Fruit fly (Drosophila melanogaster) whole organism, embryonic: ENCODE measurements around the gene Girdin.

ENCODE experiments used
- Abd-B ChIP-seq: fragments of 200-800 bp; sonication (Bioruptor generic); optimal IDR thresholded peaks from 2 replicates; lab custom pipeline; 2018; ENCODE audit warnings: missing biosample characterization, mild to moderate bottlenecking, missing genetic modification characterization, moderate library complexity
- Atf-2 ChIP-seq: fragments of 200-800 bp; sonication (Bioruptor generic); optimal IDR thresholded peaks from 2 replicates; lab custom pipeline; 2016; ENCODE audit warnings: missing biosample characterization, missing genetic modification characterization
- Blimp-1 ChIP-seq: fragments of 200-800 bp; sonication (Bioruptor generic); optimal IDR thresholded peaks from 3 replicates; lab custom pipeline; 2018; ENCODE audit warnings: missing biosample characterization, missing genetic modification characterization, mild to moderate bottlenecking, moderate library complexity, missing genetic modification reagents
- CG14014 ChIP-seq: fragments of 200-800 bp; sonication (Bioruptor generic); IDR thresholded peaks from 2 replicates; pipeline ENCODE4 v1.3.6; 2022; ENCODE audit warnings: missing biosample characterization, missing genetic modification characterization
- CG14860 ChIP-seq: fragments of 200-800 bp; sonication (Bioruptor generic); IDR thresholded peaks from 3 replicates; pipeline ENCODE4 v1.3.6; 2022; ENCODE audit warnings: missing biosample characterization, missing genetic modification characterization; ENCODE audit not compliant: partially characterized antibody
- CG15696 ChIP-seq: fragments of 200-800 bp; sonication (Bioruptor generic); optimal IDR thresholded peaks from 2 replicates; lab custom pipeline; 2019; ENCODE audit warnings: missing biosample characterization, mild to moderate bottlenecking, missing genetic modification characterization, moderate library complexity
- CG1603 ChIP-seq: fragments of 200-800 bp; sonication (Bioruptor generic); optimal IDR thresholded peaks from 2 replicates; lab custom pipeline; 2019; ENCODE audit warnings: missing biosample characterization, mild to moderate bottlenecking, missing genetic modification characterization, moderate library complexity
- CG1647 ChIP-seq: fragments of 200-800 bp; sonication (Bioruptor generic); optimal IDR thresholded peaks from 3 replicates; lab custom pipeline; 2016; ENCODE audit warnings: missing biosample characterization, missing genetic modification characterization
- CG18262 ChIP-seq: fragments of 200-800 bp; optimal IDR thresholded peaks from 3 replicates; lab custom pipeline; 2019; ENCODE audit warnings: missing biosample characterization, mild to moderate bottlenecking, missing genetic modification characterization, moderate library complexity
- CG2129 ChIP-seq: fragments of 200-800 bp; sonication (Bioruptor generic); IDR thresholded peaks from 2 replicates; pipeline ENCODE4 v1.3.6; 2022; ENCODE audit warnings: missing biosample characterization, missing genetic modification characterization; ENCODE audit not compliant: partially characterized antibody
- CG31365 ChIP-seq: fragments of 200-800 bp; sonication (Bioruptor generic); optimal IDR thresholded peaks from 2 replicates; lab custom pipeline; 2018; ENCODE audit warnings: missing biosample characterization, mild to moderate bottlenecking, missing genetic modification characterization
- CG42726 ChIP-seq: fragments of 200-800 bp; sonication (Bioruptor generic); IDR thresholded peaks from 2 replicates; pipeline ENCODE4 v1.3.6; 2022; ENCODE audit warnings: missing biosample characterization, missing genetic modification characterization; ENCODE audit not compliant: partially characterized antibody
- CG4424 ChIP-seq: fragments of 200-800 bp; sonication (Bioruptor generic); optimal IDR thresholded peaks from 3 replicates; lab custom pipeline; 2016; ENCODE audit warnings: missing biosample characterization, missing genetic modification characterization
- CG5180 ChIP-seq: fragments of 200-800 bp; sonication (Bioruptor generic); optimal IDR thresholded peaks from 3 replicates; lab custom pipeline; 2017; ENCODE audit warnings: missing biosample characterization, missing genetic modification characterization, mild to moderate bottlenecking, moderate library complexity, missing genetic modification reagents
- CG6791 ChIP-seq: fragments of 200-800 bp; sonication (Bioruptor generic); IDR thresholded peaks from 3 replicates; pipeline ENCODE4 v1.3.6; 2022; ENCODE audit warnings: missing biosample characterization, missing genetic modification characterization; ENCODE audit not compliant: partially characterized antibody
- CG7839 ChIP-seq: fragments of 200-800 bp; sonication (Bioruptor generic); optimal IDR thresholded peaks from 3 replicates; lab custom pipeline; 2018; ENCODE audit warnings: missing biosample characterization, mild to moderate bottlenecking, missing genetic modification characterization, moderate library complexity
- CG7963 ChIP-seq: fragments of 200-800 bp; sonication (Bioruptor generic); IDR thresholded peaks from 3 replicates; pipeline ENCODE4 v1.3.6; 2022; ENCODE audit warnings: missing biosample characterization, missing genetic modification characterization; ENCODE audit not compliant: partially characterized antibody
- CG8388 ChIP-seq: fragments of 200-800 bp; sonication (Bioruptor generic); optimal IDR thresholded peaks from 2 replicates; lab custom pipeline; 2019; ENCODE audit warnings: missing biosample characterization, mild to moderate bottlenecking, missing genetic modification characterization, moderate library complexity
- CG9437 ChIP-seq: fragments of 200-800 bp; sonication (Bioruptor generic); optimal IDR thresholded peaks from 2 replicates; lab custom pipeline; 2018; ENCODE audit warnings: missing biosample characterization, mild to moderate bottlenecking, missing genetic modification characterization
- CG9876 ChIP-seq: fragments of 200-800 bp; sonication (Bioruptor generic); optimal IDR thresholded peaks from 2 replicates; lab custom pipeline; 2016; ENCODE audit warnings: missing biosample characterization, missing genetic modification characterization
- D19A ChIP-seq: fragments of 200-800 bp; optimal IDR thresholded peaks from 3 replicates; lab custom pipeline; 2019; ENCODE audit warnings: missing biosample characterization, mild to moderate bottlenecking, missing genetic modification characterization, moderate library complexity
- D19B ChIP-seq: fragments of 200-800 bp; sonication (Bioruptor generic); optimal IDR thresholded peaks from 2 replicates; lab custom pipeline; 2017; ENCODE audit warnings: missing biosample characterization, mild to moderate bottlenecking, missing genetic modification characterization
- Ets97D ChIP-seq: fragments of 200-800 bp; sonication (Bioruptor generic); optimal IDR thresholded peaks from 3 replicates; lab custom pipeline; 2016; ENCODE audit warnings: missing biosample characterization, missing genetic modification characterization
- HHEX ChIP-seq: fragments of 200-800 bp; sonication (Bioruptor generic); optimal IDR thresholded peaks from 3 replicates; lab custom pipeline; 2017; ENCODE audit warnings: missing biosample characterization, mild to moderate bottlenecking, missing genetic modification characterization, missing genetic modification reagents
- HmgD ChIP-seq: fragments of 200-800 bp; sonication (Bioruptor generic); optimal IDR thresholded peaks from 3 replicates; lab custom pipeline; 2016; ENCODE audit warnings: missing biosample characterization, missing genetic modification characterization
- Hmr ChIP-seq: fragments of 200-800 bp; sonication (Bioruptor generic); optimal IDR thresholded peaks from 3 replicates; lab custom pipeline; 2017; ENCODE audit warnings: mild to moderate bottlenecking, missing biosample characterization, missing genetic modification reagents, missing genetic modification characterization
- Hr3 ChIP-seq: fragments of 200-800 bp; sonication (Bioruptor generic); optimal IDR thresholded peaks from 3 replicates; lab custom pipeline; 2016; ENCODE audit warnings: missing biosample characterization, missing genetic modification characterization
- MESR4 ChIP-seq: fragments of 200-800 bp; sonication (Bioruptor generic); optimal IDR thresholded peaks from 2 replicates; lab custom pipeline; 2018; ENCODE audit warnings: missing biosample characterization, mild to moderate bottlenecking, missing genetic modification characterization, moderate library complexity
- PHDP ChIP-seq: fragments of 200-800 bp; sonication (Bioruptor generic); optimal IDR thresholded peaks from 3 replicates; lab custom pipeline; 2018; ENCODE audit warnings: missing biosample characterization, mild to moderate bottlenecking, missing genetic modification characterization, moderate library complexity
- Sin3A ChIP-seq: fragments of >200 bp; optimal IDR thresholded peaks from 2 replicates; lab custom pipeline; 2018
- Sox100B ChIP-seq: fragments of 200-800 bp; sonication (Bioruptor generic); optimal IDR thresholded peaks from 3 replicates; lab custom pipeline; 2018; ENCODE audit warnings: missing biosample characterization, mild to moderate bottlenecking, missing genetic modification characterization
- Sox102F ChIP-seq: fragments of 200-800 bp; sonication (Bioruptor generic); optimal IDR thresholded peaks from 2 replicates; lab custom pipeline; 2018; ENCODE audit warnings: missing biosample characterization, mild to moderate bottlenecking, missing genetic modification characterization, moderate library complexity
- az2 ChIP-seq: fragments of 200-800 bp; sonication (Bioruptor generic); optimal IDR thresholded peaks from 3 replicates; lab custom pipeline; 2016; ENCODE audit warnings: missing biosample characterization, missing genetic modification characterization
- da ChIP-seq: fragments of 200-800 bp; sonication (Bioruptor generic); optimal IDR thresholded peaks from 2 replicates; lab custom pipeline; 2016; ENCODE audit warnings: missing biosample characterization, missing genetic modification characterization
- dan ChIP-seq: fragments of 200-800 bp; sonication (Bioruptor generic); IDR thresholded peaks from 2 replicates; pipeline ENCODE4 v1.3.6; 2022; ENCODE audit warnings: missing biosample characterization, missing genetic modification characterization
- ems ChIP-seq: fragments of 200-800 bp; sonication (Bioruptor generic); optimal IDR thresholded peaks from 3 replicates; lab custom pipeline; 2016; ENCODE audit warnings: missing biosample characterization, missing genetic modification characterization
- gem ChIP-seq: fragments of 200-800 bp; sonication (Bioruptor generic); optimal IDR thresholded peaks from 2 replicates; lab custom pipeline; 2019; ENCODE audit warnings: missing biosample characterization, mild to moderate bottlenecking, missing genetic modification characterization, moderate library complexity
- grau ChIP-seq: fragments of 200-800 bp; optimal IDR thresholded peaks from 3 replicates; lab custom pipeline; 2019; ENCODE audit warnings: missing biosample characterization, mild to moderate bottlenecking, missing genetic modification characterization, moderate library complexity
- gsb ChIP-seq: fragments of 200-800 bp; sonication (Bioruptor generic); IDR thresholded peaks from 2 replicates; pipeline ENCODE4 v1.3.6; 2022; ENCODE audit warnings: missing biosample characterization, missing genetic modification characterization
- ken ChIP-seq: fragments of 200-800 bp; sonication (Bioruptor generic); IDR thresholded peaks from 3 replicates; pipeline ENCODE4 v1.3.6; 2022; ENCODE audit warnings: missing biosample characterization, missing genetic modification characterization
- nerfin-2 ChIP-seq: fragments of 200-800 bp; sonication (Bioruptor generic); IDR thresholded peaks from 2 replicates; pipeline ENCODE4 v1.3.6; 2022; ENCODE audit warnings: missing biosample characterization, missing genetic modification characterization; ENCODE audit not compliant: partially characterized antibody
- onecut ChIP-seq: fragments of 200-800 bp; sonication (Bioruptor generic); IDR thresholded peaks from 2 replicates; pipeline ENCODE4 v1.3.6; 2022; ENCODE audit warnings: missing biosample characterization, missing genetic modification characterization
- phol ChIP-seq: fragments of 200-800 bp; sonication (Bioruptor generic); optimal IDR thresholded peaks from 3 replicates; lab custom pipeline; 2018; ENCODE audit warnings: missing biosample characterization, mild to moderate bottlenecking, missing genetic modification characterization, moderate library complexity
- ro ChIP-seq: fragments of 200-800 bp; sonication (Bioruptor generic); IDR thresholded peaks from 2 replicates; pipeline ENCODE4 v1.3.6; 2022; ENCODE audit warnings: missing biosample characterization, missing genetic modification characterization
- schlank ChIP-seq: fragments of 200-800 bp; sonication (Bioruptor generic); optimal IDR thresholded peaks from 2 replicates; lab custom pipeline; 2018; ENCODE audit warnings: missing biosample characterization, mild to moderate bottlenecking, missing genetic modification characterization
- slou ChIP-seq: fragments of 200-800 bp; sonication (Bioruptor generic); optimal IDR thresholded peaks from 3 replicates; lab custom pipeline; 2016; ENCODE audit warnings: missing biosample characterization, missing genetic modification characterization
- sna ChIP-seq: fragments of 200-800 bp; sonication (Bioruptor generic); IDR thresholded peaks from 2 replicates; pipeline ENCODE4 v1.3.6; 2022; ENCODE audit warnings: missing biosample characterization, missing genetic modification characterization; ENCODE audit not compliant: partially characterized antibody
- stc ChIP-seq: fragments of 200-800 bp; sonication (Bioruptor generic); IDR thresholded peaks from 2 replicates; pipeline ENCODE4 v1.3.6; 2022; ENCODE audit warnings: missing biosample characterization, missing genetic modification characterization
- trh ChIP-seq: fragments of 200-800 bp; sonication (Bioruptor generic); optimal IDR thresholded peaks from 2 replicates; lab custom pipeline; 2016; ENCODE audit warnings: missing biosample characterization, missing genetic modification characterization
- usp ChIP-seq: fragments of >200 bp; optimal IDR thresholded peaks from 2 replicates; lab custom pipeline; 2017; ENCODE audit warnings: missing biosample characterization, missing genetic modification characterization

The Girdin gene

DNA sequence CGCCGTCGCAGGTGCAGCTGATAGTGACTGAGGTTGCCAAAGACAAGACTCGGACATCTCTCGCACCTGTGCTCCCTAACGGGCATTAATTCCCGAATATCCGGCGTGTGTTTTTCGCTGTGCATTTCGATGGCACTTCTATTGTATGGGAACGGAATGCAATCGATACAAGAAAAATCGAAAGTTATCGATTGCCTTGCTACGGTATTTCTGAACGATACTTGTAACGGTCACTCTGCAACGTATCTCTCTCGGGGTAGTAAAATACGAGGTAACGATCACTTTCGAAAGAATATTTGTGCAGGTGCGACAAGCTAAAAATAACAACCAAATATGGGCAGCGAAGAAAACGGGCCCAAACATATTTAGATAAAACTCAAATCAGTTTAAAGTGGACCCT, 13.8 kb upstream of the Girdin start, which contains the start of gene CG32280 (continued):
- TF ChIP-seq schlank (no peak), PHDP (peak; percentile 4), CG4424 (peak; percentile 6), CG14014 (GFP tag; lab: Robert Waterston, UW) (peak; percentile 16; the same call in 1 of the 2 replicates), ems (GFP tag; lab: Kevin White, UChicago) (peak; percentile 22), CG31365 (tag; lab: Kevin White, UChicago) (no peak), HHEX (GFP tag; lab: Kevin White, UChicago) (peak; percentile 47), CG9437 (GFP tag; lab: Kevin White, UChicago) (no peak), da (GFP tag; lab: Kevin White, UChicago) (no peak), HmgD (GFP tag; lab: Kevin White, UChicago) (peak; percentile 68), CG1647 (GFP tag; lab: Kevin White, UChicago) (no peak), CG7963 (GFP tag; lab: Robert Waterston, UW) (peak; percentile 66; the same call in 2 of the 3 replicates), CG14860 (GFP tag; lab: Robert Waterston, UW) (peak; percentile 82), stc (GFP tag; lab: Robert Waterston, UW) (no peak), Sin3A (peak; percentile 41), CG42726 (peak; percentile 76; the same call in 1 of the 2 replicates), Atf-2 (no peak), Hr3 (GFP tag; lab: Kevin White, UChicago) (no peak), ro (GFP tag; lab: Robert Waterston, UW) (no peak), slou (GFP tag; lab: Kevin White, UChicago) (no peak), D19A (tag; lab: Kevin White, UChicago) (peak; percentile 17), gem (no peak), CG2129 (GFP tag; lab: Robert Waterston, UW) (peak; percentile 76), CG5180 (GFP tag; lab: Kevin White, UChicago) (no peak), trh (GFP tag; lab: Kevin White, UChicago) (no peak), onecut (no peak; the same call in 1 of the 2 replicates), CG1603 (tag; lab: Kevin White, UChicago) (peak; percentile 68), Hmr (no peak), CG8388 (GFP tag; lab: Kevin White, UChicago) (no peak), CG7839 (tag; lab: Kevin White, UChicago) (no peak), nerfin-2 (GFP tag; lab: Robert Waterston, UW) (peak; percentile 81), az2 (GFP tag; lab: Kevin White, UChicago) (peak; percentile 1), Ets97D (GFP tag; lab: Kevin White, UChicago) (peak; percentile 38), CG18262 (tag; lab: Kevin White, UChicago) (no peak), gsb (GFP tag; lab: Robert Waterston, UW) (no peak), Sox102F (GFP tag; lab: Kevin White, UChicago) (no peak), phol (tag; lab: Kevin White, UChicago) (peak; percentile 29), sna (GFP tag; lab: Robert Waterston, UW) (peak; percentile 81), CG15696 (tag; lab: Kevin White, UChicago) (no peak), Sox100B (GFP tag; lab: Kevin White, UChicago) (no peak), CG9876 (GFP tag; lab: Kevin White, UChicago) (no peak), MESR4 (GFP tag; lab: Kevin White, UChicago) (peak; percentile 84), usp (GFP tag; lab: Kevin White, UChicago) (no peak), Blimp-1 (GFP tag; lab: Kevin White, UChicago) (no peak), CG6791 (peak; percentile 89), grau (tag; lab: Kevin White, UChicago) (peak; percentile 30), D19B (GFP tag; lab: Kevin White, UChicago) (peak; percentile 22), ken (GFP tag; lab: Robert Waterston, UW) (no peak), Abd-B (GFP tag; lab: Kevin White, UChicago) (no peak), dan (GFP tag; lab: Robert Waterston, UW) (no peak)
